Worm (Caenorhabditis elegans) whole organism, mixed stage, embryonic: ENCODE measurements around the gene inx-6.

Source experiments
- snpc-4 ChIP-seq: fragments of 150-350 bp; optimal IDR thresholded peaks from 2 replicates; lab custom pipeline; 2014; ENCODE audit warnings: missing biosample characterization, missing genetic modification characterization
- unc-39 ChIP-seq: fragments of 150-350 bp; optimal IDR thresholded peaks from 2 replicates; lab custom pipeline; 2014; ENCODE audit warnings: missing biosample characterization, missing genetic modification characterization
- ztf-11 ChIP-seq: fragments of 150-350 bp; optimal IDR thresholded peaks from 2 replicates; lab custom pipeline; 2014; ENCODE audit warnings: missing biosample characterization, missing genetic modification characterization

ce11 chrIV:12783165-12783564 lies 36.8 kb downstream of the inx-6 start:
- TF ChIP-seq unc-39 (tag; lab: Kevin White, UChicago) (no peak), snpc-4 (no peak), ztf-11 (no peak)
